Fruit fly (Drosophila melanogaster) whole organism, embryonic: Measurements from ENCODE around the gene dj-1beta.

Experiments
- Adf1 ChIP-seq: fragments of 200-800 bp; sonication (Bioruptor generic); IDR thresholded peaks from 2 replicates; pipeline ENCODE4 v1.3.6; 2022; ENCODE audit warnings: missing biosample characterization, missing genetic modification characterization
- Atf-2 ChIP-seq: fragments of 200-800 bp; sonication (Bioruptor generic); optimal IDR thresholded peaks from 2 replicates; lab custom pipeline; 2016; ENCODE audit warnings: missing biosample characterization, missing genetic modification characterization
- Awh ChIP-seq: fragments of 200-800 bp; sonication (Bioruptor generic); IDR thresholded peaks from 2 replicates; pipeline ENCODE4, ENCODE4 v1.3.6; 2022; ENCODE audit warnings: missing biosample characterization, missing genetic modification characterization
- Bgb ChIP-seq: fragments of 200-800 bp; sonication (Bioruptor generic); IDR thresholded peaks from 2 replicates; pipeline ENCODE4 v1.3.6; 2022; ENCODE audit warnings: missing biosample characterization, missing genetic modification characterization; ENCODE audit not compliant: partially characterized antibody
- CG10209 ChIP-seq: fragments of 200-800 bp; sonication (Bioruptor generic); optimal IDR thresholded peaks from 3 replicates; lab custom pipeline; 2017; ENCODE audit warnings: missing biosample characterization, mild to moderate bottlenecking, missing genetic modification characterization, missing genetic modification reagents
- CG10274 ChIP-seq: fragments of 200-800 bp; sonication (Bioruptor generic); optimal IDR thresholded peaks from 3 replicates; lab custom pipeline; 2017; ENCODE audit warnings: missing biosample characterization, mild to moderate bottlenecking, missing genetic modification characterization
- CG11085 ChIP-seq: fragments of 200-800 bp; sonication (Bioruptor generic); IDR thresholded peaks from 2 replicates; pipeline ENCODE4 v1.3.6; 2022; ENCODE audit warnings: missing biosample characterization, missing genetic modification characterization
- CG11247 ChIP-seq: fragments of 200-800 bp; sonication (Bioruptor generic); IDR thresholded peaks from 2 replicates; pipeline ENCODE4 v1.3.6; 2022; ENCODE audit warnings: missing biosample characterization, missing genetic modification characterization
- CG11504 ChIP-seq: fragments of 200-800 bp; sonication (Bioruptor generic); optimal IDR thresholded peaks from 3 replicates; lab custom pipeline; 2019; ENCODE audit warnings: missing biosample characterization, mild to moderate bottlenecking, missing genetic modification characterization, moderate library complexity
- CG12942 ChIP-seq: fragments of 200-800 bp; sonication (Bioruptor generic); optimal IDR thresholded peaks from 3 replicates; lab custom pipeline; 2016; ENCODE audit warnings: missing biosample characterization, missing genetic modification characterization
- CG16779 ChIP-seq: fragments of 200-800 bp; sonication (Bioruptor generic); IDR thresholded peaks from 2 replicates; pipeline ENCODE4 v1.3.6; 2022; ENCODE audit warnings: missing biosample characterization, missing genetic modification characterization
- CG17612 ChIP-seq: fragments of 200-800 bp; sonication (Bioruptor generic); IDR thresholded peaks from 2 replicates; pipeline ENCODE4 v1.3.6; 2022; ENCODE audit warnings: missing biosample characterization, missing genetic modification characterization
- CG18619 ChIP-seq: fragments of 200-800 bp; sonication (Bioruptor generic); optimal IDR thresholded peaks from 3 replicates; lab custom pipeline; 2017; ENCODE audit warnings: missing biosample characterization, mild to moderate bottlenecking, missing genetic modification characterization
- CG2678 ChIP-seq: fragments of 200-800 bp; sonication (Bioruptor generic); optimal IDR thresholded peaks from 3 replicates; lab custom pipeline; 2019; ENCODE audit warnings: missing biosample characterization, mild to moderate bottlenecking, missing genetic modification characterization, moderate library complexity
- CG6689 ChIP-seq: fragments of 200-800 bp; sonication (Bioruptor generic); IDR thresholded peaks from 2 replicates; pipeline ENCODE4 v1.3.6; 2022; ENCODE audit warnings: missing biosample characterization, missing genetic modification characterization
- CG8290 ChIP-seq, 3 experiments: fragments of 200-800 bp; sonication (Bioruptor generic); optimal IDR thresholded peaks; 2 replicates each; lab custom pipeline; 2016 to 2019; ENCODE audit warnings: missing biosample characterization in 3 of 3, missing genetic modification characterization in 3 of 3, mild to moderate bottlenecking in 2 of 3, moderate library complexity in 1 of 3
- CG9609 ChIP-seq: fragments of 200-800 bp; sonication (Bioruptor generic); optimal IDR thresholded peaks from 3 replicates; lab custom pipeline; 2016; ENCODE audit warnings: missing biosample characterization, missing genetic modification characterization
- Dek ChIP-seq: fragments of 200-800 bp; sonication (Bioruptor generic); optimal IDR thresholded peaks from 3 replicates; lab custom pipeline; 2019; ENCODE audit warnings: missing biosample characterization, mild to moderate bottlenecking, missing genetic modification characterization, moderate library complexity
- Eip74EF ChIP-seq, 2 experiments: fragments of 200-800 bp in 1 of 2; fragments of >200 bp in 1 of 2; sonication (Bioruptor generic) in 1 of 2; optimal IDR thresholded peaks; 2 replicates each; lab custom pipeline; 2017 to 2019; ENCODE audit warnings: missing biosample characterization in 2 of 2, missing genetic modification characterization in 2 of 2, mild to moderate bottlenecking in 1 of 2, moderate library complexity in 1 of 2
- H15 ChIP-seq: fragments of 200-800 bp; sonication (Bioruptor generic); IDR thresholded peaks from 3 replicates; pipeline ENCODE4 v1.3.6; 2022; ENCODE audit warnings: missing biosample characterization, missing genetic modification characterization
- Mad ChIP-seq: fragments of 200-800 bp; sonication (Bioruptor generic); optimal IDR thresholded peaks from 2 replicates; lab custom pipeline; 2016; ENCODE audit warnings: missing biosample characterization, missing genetic modification characterization
- Meics ChIP-seq: fragments of 200-800 bp; sonication (Bioruptor generic); optimal IDR thresholded peaks from 2 replicates; lab custom pipeline; 2017; ENCODE audit warnings: missing biosample characterization, mild to moderate bottlenecking, missing genetic modification characterization
- PHDP ChIP-seq: fragments of 200-800 bp; sonication (Bioruptor generic); optimal IDR thresholded peaks from 3 replicates; lab custom pipeline; 2018; ENCODE audit warnings: missing biosample characterization, mild to moderate bottlenecking, missing genetic modification characterization, moderate library complexity
- Ravus ChIP-seq: fragments of 200-800 bp; sonication (Bioruptor generic); IDR thresholded peaks from 2 replicates; pipeline ENCODE4 v1.3.6; 2022; ENCODE audit warnings: missing biosample characterization, missing genetic modification characterization
- Xbp1 ChIP-seq: fragments of 200-800 bp; sonication (Bioruptor generic); optimal IDR thresholded peaks from 3 replicates; lab custom pipeline; 2016; ENCODE audit warnings: missing biosample characterization, mild to moderate bottlenecking, missing genetic modification characterization
- Xrp1 ChIP-seq: fragments of 200-800 bp; sonication (Bioruptor generic); IDR thresholded peaks from 2 replicates; pipeline ENCODE4 v1.3.6; 2022; ENCODE audit warnings: missing biosample characterization, missing genetic modification characterization
- ase ChIP-seq: fragments of 200-800 bp; sonication (Bioruptor generic); IDR thresholded peaks from 3 replicates; pipeline ENCODE4 v1.3.6; 2022; ENCODE audit warnings: missing biosample characterization, missing genetic modification characterization
- br ChIP-seq: fragments of >200 bp; optimal IDR thresholded peaks from 2 replicates; lab custom pipeline; 2017
- fd3F ChIP-seq: fragments of 200-800 bp; sonication (Bioruptor generic); optimal IDR thresholded peaks from 2 replicates; lab custom pipeline; 2018; ENCODE audit warnings: missing biosample characterization, mild to moderate bottlenecking, missing genetic modification characterization, moderate library complexity
- klu ChIP-seq: fragments of 200-800 bp; sonication (Bioruptor generic); IDR thresholded peaks from 2 replicates; pipeline ENCODE4 v1.3.6; 2022; ENCODE audit warnings: missing biosample characterization, missing genetic modification characterization
- kni ChIP-seq: fragments of 200-800 bp; sonication (Bioruptor generic); optimal IDR thresholded peaks from 3 replicates; lab custom pipeline; 2017; ENCODE audit warnings: mild to moderate bottlenecking, missing biosample characterization, missing genetic modification reagents, missing genetic modification characterization
- lbe ChIP-seq: fragments of 200-800 bp; sonication (Bioruptor generic); optimal IDR thresholded peaks from 2 replicates; lab custom pipeline; 2016; ENCODE audit warnings: missing biosample characterization, mild to moderate bottlenecking, missing genetic modification characterization
- prd ChIP-seq, 3 experiments: fragments of >200 bp in 2 of 3; fragments of 200-800 bp in 1 of 3; sonication (Bioruptor generic) in 1 of 3; optimal IDR thresholded peaks in 2 of 3; IDR thresholded peaks in 1 of 3; 2 replicates in 2 of 3; 3 replicates in 1 of 3; pipeline versions ENCODE4 v1.3.6 to Lab custom; 2017 to 2022; ENCODE audit warnings: missing biosample characterization in 1 of 3, missing genetic modification characterization in 1 of 3
- sens-2 ChIP-seq: fragments of 200-800 bp; sonication (Bioruptor generic); IDR thresholded peaks from 2 replicates; pipeline ENCODE4 v1.3.6; 2022; ENCODE audit warnings: missing biosample characterization, missing genetic modification characterization
- seq ChIP-seq: fragments of 200-800 bp; sonication (Bioruptor generic); IDR thresholded peaks from 2 replicates; pipeline ENCODE4 v1.3.6; 2022; ENCODE audit warnings: missing biosample characterization, missing genetic modification characterization
- sob ChIP-seq: fragments of 200-800 bp; sonication (Bioruptor generic); IDR thresholded peaks from 2 replicates; pipeline ENCODE4 v1.3.6; 2022; ENCODE audit warnings: missing biosample characterization, missing genetic modification characterization
- sug ChIP-seq: fragments of 200-800 bp; optimal IDR thresholded peaks from 2 replicates; lab custom pipeline; 2019; ENCODE audit warnings: missing biosample characterization, mild to moderate bottlenecking, missing genetic modification characterization, moderate library complexity
- trem ChIP-seq: fragments of 200-800 bp; optimal IDR thresholded peaks from 3 replicates; lab custom pipeline; 2019; ENCODE audit warnings: missing biosample characterization, mild to moderate bottlenecking, missing genetic modification characterization, moderate library complexity
- zfh2 ChIP-seq: fragments of 200-800 bp; sonication (Bioruptor generic); optimal IDR thresholded peaks from 2 replicates; lab custom pipeline; 2016; ENCODE audit warnings: missing biosample characterization, missing genetic modification characterization

dj-1beta gene

dm6 chr3R:30796715-30797114, 10.2 kb upstream of the dj-1beta start (continued):
- TF ChIP-seq fd3F (GFP tag; lab: Kevin White, UChicago) (peak; percentile 49), sens-2 (peak; percentile 67; the same call in 1 of the 2 replicates), Awh (GFP tag; lab: Robert Waterston, UW) (0 out of 2 replicates have a peak, but pooled peaks have one; percentile 55), br (lab: Kevin White, UChicago) (no peak), sug (tag; lab: Kevin White, UChicago) (peak; percentile 17), Bgb (GFP tag; lab: Robert Waterston, UW) (no peak), Xrp1 (GFP tag; lab: Robert Waterston, UW) (peak; percentile 73), CG10209 (GFP tag; lab: Kevin White, UChicago) (peak; percentile 1), CG11085 (peak; percentile 64), ase (GFP tag; lab: Robert Waterston, UW) (peak; percentile 68; the same call in 2 of the 3 replicates), Ravus (0 out of 2 replicates have a peak, but pooled peaks have one; percentile 8), CG10274 (GFP tag; lab: Kevin White, UChicago) (peak; percentile 38), zfh2 (GFP tag; lab: Kevin White, UChicago) (peak; percentile 75), CG16779 (GFP tag; lab: Robert Waterston, UW) (peak; percentile 75), CG8290 (GFP tag; optimal IDR thresholded peaks at IDR 0.05; lab: Kevin White, UChicago) (peak; percentile 23), CG8290 (tag; optimal IDR thresholded peaks at IDR 0.05; lab: Kevin White, UChicago) (peak in 1 of 2 experiments; percentile 94), Adf1 (GFP tag; lab: Robert Waterston, UW) (no peak; the same call in 1 of the 2 replicates), kni (GFP tag; lab: Kevin White, UChicago) (no peak), CG11504 (tag; lab: Kevin White, UChicago) (peak; percentile 45), PHDP (tag; lab: Kevin White, UChicago) (peak; percentile 52), CG11247 (GFP tag; lab: Robert Waterston, UW) (peak; percentile 70), CG12942 (GFP tag; lab: Kevin White, UChicago) (peak; percentile 36), prd (optimal IDR thresholded peaks at IDR 0.05; lab: Kevin White, UChicago) (no peak), prd (GFP tag; IDR thresholded peaks at IDR 0.05; lab: Robert Waterston, UW) (peak; percentile 86), seq (peak; percentile 50; the same call in 1 of the 2 replicates), Atf-2 (GFP tag; lab: Kevin White, UChicago) (peak; percentile 16), CG2678 (tag; lab: Kevin White, UChicago) (peak; percentile 59), Xbp1 (peak; percentile 58), Mad (GFP tag; lab: Kevin White, UChicago) (peak; percentile 37), CG9609 (GFP tag; lab: Kevin White, UChicago) (peak; percentile 60), Dek (peak; percentile 9), CG17612 (GFP tag; lab: Robert Waterston, UW) (peak; percentile 32; the same call in 1 of the 2 replicates), Meics (GFP tag; lab: Kevin White, UChicago) (peak; percentile 25), sob (GFP tag; lab: Robert Waterston, UW) (peak; percentile 71), CG18619 (peak; percentile 51), CG6689 (GFP tag; lab: Robert Waterston, UW) (peak; percentile 63), Eip74EF (GFP tag; optimal IDR thresholded peaks at IDR 0.05; lab: Kevin White, UChicago) (no peak), klu (GFP tag; lab: Robert Waterston, UW) (peak; percentile 65; the same call in 1 of the 2 replicates), lbe (no peak), H15 (GFP tag; lab: Robert Waterston, UW) (peak; percentile 73), trem (tag; lab: Kevin White, UChicago) (no peak)
